Worm (Caenorhabditis elegans): ENCODE results near the gene bus-8A.

ce11 chrX:5514346-5514745, 21.6 kb downstream of the bus-8A start:
- TF ChIP-seq flt-1 (GFP tag; IDR thresholded peaks at IDR 0.05), result no peak
- no peak for TF ChIP-seq ets-7 (tag; optimal IDR thresholded peaks at IDR 0.05)
- TF ChIP-seq ama-1 (optimal IDR thresholded peaks at IDR 0.05), result no peak
- no peak for TF ChIP-seq hmbx-1 (tag; optimal IDR thresholded peaks at IDR 0.05)
- TF ChIP-seq ceh-13 (GFP tag; optimal IDR thresholded peaks at IDR 0.05), result no peak
- TF ChIP-seq tbx-11 (GFP tag; IDR thresholded peaks at IDR 0.05), result no peak
- TF ChIP-seq hmg-4 (GFP tag; optimal IDR thresholded peaks at IDR 0.05), result no peak

All from whole organism, early embryonic.